Fruit fly (Drosophila melanogaster) Kc167 (cell line): ENCODE results near the gene loh.

Experiments used
- Myc ChIP-seq: fragments of >200 bp; optimal IDR thresholded peaks from 2 replicates; lab custom pipeline; 2017; ENCODE audit warnings: missing external identifiers
- h ChIP-seq: fragments of >200 bp; optimal IDR thresholded peaks from 3 replicates; lab custom pipeline; 2018; ENCODE audit warnings: missing external identifiers
- insv ChIP-seq: fragments of >200 bp; optimal IDR thresholded peaks from 3 replicates; lab custom pipeline; 2018; ENCODE audit warnings: missing external identifiers
- psq ChIP-seq: fragments of >200 bp; optimal IDR thresholded peaks from 2 replicates; lab custom pipeline; 2017; ENCODE audit warnings: missing external identifiers

DNA sequence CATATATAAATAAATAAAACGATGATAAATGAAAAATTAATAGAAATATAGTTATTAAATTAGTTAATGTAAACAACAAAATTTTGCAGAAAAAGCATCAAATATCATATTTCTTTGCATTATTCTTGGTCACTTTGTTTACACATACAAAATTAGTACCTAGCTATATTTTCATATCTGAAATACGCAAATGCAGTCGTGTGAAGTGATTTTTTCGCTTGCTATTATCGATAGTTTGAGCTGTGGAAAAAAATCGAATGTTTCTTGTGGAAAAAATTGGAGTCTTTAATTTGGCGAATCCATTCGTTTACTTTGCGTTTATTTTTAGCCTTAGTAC is 45.9 kb upstream of the loh start, which contains the start of gene Cnot4:
- no peak for TF ChIP-seq insv
- TF ChIP-seq psq: peak; percentile 31
- TF ChIP-seq h: no peak
- TF ChIP-seq Myc (lab: Kevin White, UChicago): no peak
